Fruit fly (Drosophila melanogaster) whole organism, wandering third instar larva: ENCODE results near the gene UbcE2M.

Experiments used
- Abd-B ChIP-seq: fragments of >200 bp; optimal IDR thresholded peaks from 2 replicates; lab custom pipeline; 2017; ENCODE audit warnings: missing biosample characterization, missing genetic modification characterization
- CG32264 ChIP-seq: fragments of 200-800 bp; sonication (Bioruptor generic); optimal IDR thresholded peaks from 2 replicates; lab custom pipeline; 2016; ENCODE audit warnings: missing biosample characterization, missing genetic modification characterization
- CG9705 ChIP-seq: fragments of 200-800 bp; sonication (Bioruptor generic); optimal IDR thresholded peaks from 2 replicates; lab custom pipeline; 2018; ENCODE audit warnings: missing biosample characterization, mild to moderate bottlenecking, missing genetic modification characterization
- CrebA ChIP-seq: fragments of 200-800 bp; sonication (Bioruptor generic); optimal IDR thresholded peaks from 2 replicates; lab custom pipeline; 2016; ENCODE audit warnings: missing biosample characterization, mild to moderate bottlenecking, missing genetic modification characterization, borderline replicate concordance
- Dfd ChIP-seq: fragments of >200 bp; optimal IDR thresholded peaks from 2 replicates; lab custom pipeline; 2017; ENCODE audit warnings: missing biosample characterization, missing genetic modification characterization
- Dif ChIP-seq: fragments of 200-275, 200-300 bp; sonication (Bioruptor generic); optimal IDR thresholded peaks from 2 replicates; lab custom pipeline; 2018; ENCODE audit warnings: missing biosample characterization, missing genetic modification characterization; ENCODE audit not compliant: partially characterized antibody
- GATAd ChIP-seq: sonication (Bioruptor generic); optimal IDR thresholded peaks from 2 replicates; lab custom pipeline; 2016; ENCODE audit warnings: missing biosample characterization, missing genetic modification characterization
- HLH106 ChIP-seq: fragments of 200-800 bp; optimal IDR thresholded peaks from 3 replicates; lab custom pipeline; 2019; ENCODE audit warnings: missing biosample characterization, mild to moderate bottlenecking, missing genetic modification characterization, moderate library complexity
- Hnf4 ChIP-seq: fragments of 200-800 bp; sonication (Bioruptor generic); optimal IDR thresholded peaks from 2 replicates; lab custom pipeline; 2016; ENCODE audit warnings: missing biosample characterization, mild to moderate bottlenecking, missing genetic modification characterization
- Hr78 ChIP-seq: fragments of >200 bp; optimal IDR thresholded peaks from 2 replicates; lab custom pipeline; 2017; ENCODE audit warnings: missing biosample characterization, missing genetic modification characterization
- Hr83 ChIP-seq: fragments of 200-300 bp; sonication (Bioruptor generic); optimal IDR thresholded peaks from 2 replicates; lab custom pipeline; 2016; ENCODE audit warnings: missing biosample characterization, mild to moderate bottlenecking, missing genetic modification characterization, moderate library complexity; ENCODE audit not compliant: poor library complexity, severe bottlenecking
- Mio ChIP-seq: sonication (Bioruptor generic); optimal IDR thresholded peaks from 2 replicates; lab custom pipeline; 2016; ENCODE audit warnings: missing biosample characterization, missing genetic modification characterization
- Myc ChIP-seq: fragments of >200 bp; optimal IDR thresholded peaks from 2 replicates; lab custom pipeline; 2017
- N ChIP-seq: fragments of >200 bp; optimal IDR thresholded peaks from 2 replicates; lab custom pipeline; 2018; ENCODE audit warnings: missing biosample characterization, missing external identifiers, missing genetic modification characterization
- OdsH ChIP-seq: fragments of 200-800 bp; sonication (Bioruptor generic); optimal IDR thresholded peaks from 2 replicates; lab custom pipeline; 2016; ENCODE audit warnings: missing biosample characterization, mild to moderate bottlenecking, missing genetic modification characterization
- Rel ChIP-seq, 2 experiments: fragments of 200-800 bp; sonication (Bioruptor generic) in 1 of 2; optimal IDR thresholded peaks; 2 replicates in 1 of 2; 3 replicates in 1 of 2; lab custom pipeline; 2016 to 2019; ENCODE audit warnings: mild to moderate bottlenecking in 2 of 2, missing biosample characterization in 2 of 2, missing genetic modification characterization in 2 of 2, moderate library complexity in 1 of 2
- Sp1 ChIP-seq: fragments of 200-800 bp; sonication (Bioruptor generic); optimal IDR thresholded peaks from 3 replicates; lab custom pipeline; 2019; ENCODE audit warnings: missing biosample characterization, mild to moderate bottlenecking, missing genetic modification characterization, moderate library complexity
- br ChIP-seq: fragments of 200-800 bp; sonication (Bioruptor generic); optimal IDR thresholded peaks from 2 replicates; lab custom pipeline; 2016; ENCODE audit warnings: missing biosample characterization, missing genetic modification characterization
- dl ChIP-seq, 2 experiments: fragments of 175-275, 200-275 bp in 1 of 2; fragments of 200-275 bp in 1 of 2; sonication (Bioruptor generic); optimal IDR thresholded peaks; lab custom pipeline; 2018; ENCODE audit warnings: mild to moderate bottlenecking in 2 of 2, missing biosample characterization in 2 of 2, missing genetic modification characterization in 2 of 2, moderate library complexity in 2 of 2; ENCODE audit not compliant: partially characterized antibody in 2 of 2, insufficient read depth in 1 of 2
- dmrt93B ChIP-seq: fragments of 200-800 bp; sonication (Bioruptor generic); optimal IDR thresholded peaks from 2 replicates; lab custom pipeline; 2018; ENCODE audit warnings: missing biosample characterization, mild to moderate bottlenecking, missing genetic modification characterization
- dsf ChIP-seq: sonication (Bioruptor generic); optimal IDR thresholded peaks from 2 replicates; lab custom pipeline; 2016; ENCODE audit warnings: missing biosample characterization, missing genetic modification characterization, borderline replicate concordance
- ey ChIP-seq: fragments of 200-800 bp; sonication (Bioruptor generic); optimal IDR thresholded peaks from 2 replicates; lab custom pipeline; 2016; ENCODE audit warnings: missing biosample characterization, missing genetic modification characterization
- foxo ChIP-seq, 2 experiments: fragments of 200-800 bp; sonication (Bioruptor generic); optimal IDR thresholded peaks; 2 replicates in 1 of 2; 3 replicates in 1 of 2; lab custom pipeline; 2016 to 2017; ENCODE audit warnings: missing biosample characterization in 2 of 2, missing genetic modification characterization in 2 of 2
- h ChIP-seq: fragments of 200-800 bp; sonication (Bioruptor generic); optimal IDR thresholded peaks from 3 replicates; lab custom pipeline; 2016; ENCODE audit warnings: missing biosample characterization, mild to moderate bottlenecking, missing genetic modification characterization
- jim ChIP-seq: fragments of 175-275, 200-325 bp; sonication (Bioruptor generic); optimal IDR thresholded peaks from 2 replicates; lab custom pipeline; 2016; ENCODE audit warnings: missing biosample characterization, mild to moderate bottlenecking, missing genetic modification characterization
- lola ChIP-seq: fragments of >200 bp; optimal IDR thresholded peaks from 2 replicates; lab custom pipeline; 2017; ENCODE audit warnings: missing biosample characterization, missing genetic modification characterization
- pan ChIP-seq: fragments of >200 bp; optimal IDR thresholded peaks from 2 replicates; lab custom pipeline; 2017
- psq ChIP-seq: fragments of 200-800 bp; sonication (Bioruptor generic); optimal IDR thresholded peaks from 3 replicates; lab custom pipeline; 2017; ENCODE audit warnings: missing biosample characterization, mild to moderate bottlenecking, missing genetic modification characterization, moderate library complexity
- rgr ChIP-seq: fragments of 200-800 bp; sonication (Bioruptor generic); optimal IDR thresholded peaks from 3 replicates; lab custom pipeline; 2016; ENCODE audit warnings: missing biosample characterization, mild to moderate bottlenecking, missing genetic modification characterization
- sage ChIP-seq: fragments of 200-800 bp; sonication (Bioruptor generic); optimal IDR thresholded peaks from 2 replicates; lab custom pipeline; 2016; ENCODE audit warnings: missing biosample characterization, mild to moderate bottlenecking, missing genetic modification characterization
- sv ChIP-seq: fragments of 200-800 bp; sonication (Bioruptor generic); optimal IDR thresholded peaks from 3 replicates; lab custom pipeline; 2016; ENCODE audit warnings: missing biosample characterization, missing genetic modification characterization
- tai ChIP-seq: sonication (Bioruptor generic); optimal IDR thresholded peaks from 2 replicates; lab custom pipeline; 2016; ENCODE audit warnings: missing biosample characterization, missing genetic modification characterization
- usp ChIP-seq: fragments of >200 bp; optimal IDR thresholded peaks from 2 replicates; lab custom pipeline; 2017; ENCODE audit warnings: missing biosample characterization, missing genetic modification characterization
- woc ChIP-seq: sonication (Bioruptor generic); optimal IDR thresholded peaks from 2 replicates; lab custom pipeline; 2016; ENCODE audit warnings: missing biosample characterization, mild to moderate bottlenecking, missing genetic modification characterization

Gene UbcE2M

DNA sequence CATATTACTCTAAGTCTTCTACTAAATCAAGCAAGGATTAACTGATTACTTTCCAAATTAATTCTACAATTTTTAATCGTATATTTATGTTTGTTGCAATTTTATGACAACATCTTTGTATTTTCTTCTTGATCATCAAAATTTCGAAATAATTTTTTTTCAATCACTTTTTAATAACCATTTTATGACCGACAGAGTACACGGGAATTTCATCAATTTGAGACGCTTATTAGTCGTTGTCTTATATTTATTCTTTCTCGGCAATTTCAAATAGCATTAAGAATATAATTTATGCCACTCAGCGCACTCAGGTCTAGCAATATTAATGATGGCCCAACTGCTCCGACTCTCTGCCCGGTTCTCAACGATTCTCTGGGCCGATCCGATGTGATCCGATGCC lies 17.2 kb upstream of the UbcE2M start, which contains the start of gene CG8012:
CG8012 (plus strand) TSS at position 301 of the 400 bp plus-strand sequence.
- no peak for TF ChIP-seq Hr83 (GFP tag; lab: Kevin White, UChicago)
- no peak for TF ChIP-seq psq (GFP tag; lab: Kevin White, UChicago)
- no peak for TF ChIP-seq Rel (GFP tag; optimal IDR thresholded peaks at IDR 0.05; lab: Kevin White, UChicago)
- no peak for TF ChIP-seq Rel (tag; optimal IDR thresholded peaks at IDR 0.05; lab: Kevin White, UChicago)
- no peak for TF ChIP-seq N
- no peak for TF ChIP-seq HLH106 (tag; lab: Kevin White, UChicago)
- no peak for TF ChIP-seq tai (GFP tag; lab: Kevin White, UChicago)
- no peak for TF ChIP-seq Sp1
- TF ChIP-seq Hnf4 (GFP tag; lab: Kevin White, UChicago), result no peak
- no peak for TF ChIP-seq CG32264 (GFP tag; lab: Kevin White, UChicago)
- TF ChIP-seq lola, result no peak
- no peak for TF ChIP-seq woc (GFP tag; lab: Kevin White, UChicago)
- TF ChIP-seq jim (GFP tag; lab: Kevin White, UChicago), result no peak
- TF ChIP-seq dsf (GFP tag; lab: Kevin White, UChicago), result no peak
- TF ChIP-seq dmrt93B (GFP tag; lab: Kevin White, UChicago), result no peak
- no peak for TF ChIP-seq Abd-B (GFP tag; lab: Kevin White, UChicago)
- no peak for TF ChIP-seq CG9705 (GFP tag; lab: Kevin White, UChicago)
- TF ChIP-seq br (GFP tag; lab: Kevin White, UChicago), result no peak
- TF ChIP-seq Dif, result no peak

DNA sequence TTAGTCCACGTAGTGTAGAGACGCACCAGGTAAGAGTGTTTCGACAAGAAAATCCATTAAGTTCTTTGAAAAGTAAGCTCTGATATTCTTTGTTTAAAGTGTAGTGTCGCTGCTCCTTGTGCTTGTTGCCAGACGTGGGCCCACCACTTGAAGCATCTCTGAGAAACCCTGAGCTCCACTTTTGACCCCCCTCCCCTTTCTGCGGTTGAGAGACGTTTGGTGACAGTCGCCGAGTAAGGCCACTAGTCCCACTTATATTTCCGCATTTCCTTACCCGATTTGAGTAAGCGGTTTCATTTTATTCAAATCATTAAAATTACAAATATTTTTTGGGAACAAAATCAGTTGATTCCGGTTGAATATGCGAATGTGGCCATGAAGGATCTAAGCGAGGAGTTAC lies 13.8 kb upstream of the UbcE2M start, which contains the start of gene CG8006:
CG8006 (plus strand) TSS at position 301 of the 400 bp plus-strand sequence.
- no peak for TF ChIP-seq tai (GFP tag; lab: Kevin White, UChicago)
- no peak for TF ChIP-seq Dif
- no peak for TF ChIP-seq GATAd (GFP tag; lab: Kevin White, UChicago)
- no peak for TF ChIP-seq Hnf4 (GFP tag; lab: Kevin White, UChicago)
- TF ChIP-seq lola, result no peak
- no peak for TF ChIP-seq dsf (GFP tag; lab: Kevin White, UChicago)
- TF ChIP-seq h, result no peak
- no peak for TF ChIP-seq rgr (GFP tag; lab: Kevin White, UChicago)
- no peak for TF ChIP-seq sv (GFP tag; lab: Kevin White, UChicago)
- no peak for TF ChIP-seq ey (GFP tag; lab: Kevin White, UChicago)
- no peak for TF ChIP-seq OdsH (GFP tag; lab: Kevin White, UChicago)
- no peak for TF ChIP-seq usp (GFP tag; lab: Kevin White, UChicago)
- TF ChIP-seq foxo (GFP tag; optimal IDR thresholded peaks at IDR 0.05; lab: Kevin White, UChicago), result no peak
- no peak for TF ChIP-seq pan
- TF ChIP-seq CG9705 (GFP tag; lab: Kevin White, UChicago), result no peak
- no peak for TF ChIP-seq woc (GFP tag; lab: Kevin White, UChicago)
- no peak for TF ChIP-seq Myc (lab: Kevin White, UChicago)

DNA sequence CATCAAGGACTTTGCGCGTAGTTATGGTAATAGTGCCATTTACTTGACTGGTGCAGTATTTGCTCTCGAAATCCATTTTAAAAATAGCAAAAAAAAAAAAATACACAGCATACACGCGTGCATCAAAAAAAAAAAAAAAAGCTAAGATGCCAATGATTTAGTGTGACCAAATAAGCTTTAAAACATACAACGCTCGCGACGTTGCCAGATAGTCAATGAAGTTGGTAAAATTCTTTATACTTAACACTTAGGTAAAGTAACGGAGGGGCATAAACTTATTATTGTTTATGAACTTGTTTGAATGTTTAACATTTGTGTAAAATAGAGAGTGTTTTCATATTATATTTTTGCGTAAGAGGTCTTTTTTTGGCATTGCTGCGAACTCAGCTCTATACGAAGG lies 12.8 kb upstream of the UbcE2M start, which contains the start of gene tut:
tut (minus strand) TSS at position 148 of the 400 bp plus-strand sequence.
- no peak for TF ChIP-seq tai (GFP tag; lab: Kevin White, UChicago)
- no peak for TF ChIP-seq Myc (lab: Kevin White, UChicago)
- TF ChIP-seq OdsH (GFP tag; lab: Kevin White, UChicago), result no peak
- TF ChIP-seq GATAd (GFP tag; lab: Kevin White, UChicago), result no peak
- TF ChIP-seq h, result no peak
- no peak for TF ChIP-seq lola
- no peak for TF ChIP-seq Rel (GFP tag; optimal IDR thresholded peaks at IDR 0.05; lab: Kevin White, UChicago)
- no peak for TF ChIP-seq Rel (tag; optimal IDR thresholded peaks at IDR 0.05; lab: Kevin White, UChicago)
- TF ChIP-seq Mio (GFP tag; lab: Kevin White, UChicago), result no peak

DNA sequence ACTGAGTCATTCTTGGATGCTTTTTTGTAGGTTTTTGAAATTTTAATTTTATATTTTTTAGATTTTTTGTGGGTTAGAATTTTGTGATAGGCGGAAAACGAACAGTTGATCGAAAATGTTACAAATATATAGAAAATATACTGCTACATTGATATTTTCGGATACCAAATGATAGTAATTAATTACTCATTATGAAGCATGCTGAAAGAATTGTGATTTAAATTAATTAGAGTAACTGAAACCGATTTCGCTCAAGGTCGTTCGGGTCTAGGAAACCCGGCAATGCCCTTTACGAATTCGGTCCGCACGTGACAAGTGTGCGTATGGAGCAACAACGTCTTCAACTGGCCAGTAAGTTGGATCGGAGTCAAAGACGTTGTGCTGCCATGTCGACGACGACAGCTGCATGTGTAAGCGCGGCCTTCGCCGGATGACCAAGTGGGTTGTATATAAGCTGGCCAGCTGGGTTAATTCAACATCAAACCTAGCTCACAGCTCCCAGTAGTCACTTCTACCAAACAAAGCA lies 4.6 kb upstream of the UbcE2M start, which contains the start of the genes CG7366 and CG13679:
CG7366 (minus strand) TSS at position 101 of the 526 bp plus-strand sequence.
CG13679 (plus strand) TSS at position 476 of the 526 bp plus-strand sequence.
- TF ChIP-seq HLH106 (tag; lab: Kevin White, UChicago) (no peak), rgr (GFP tag; lab: Kevin White, UChicago) (no peak), Hr78 (GFP tag; lab: Kevin White, UChicago) (no peak), dl (GFP tag; optimal IDR thresholded peaks at IDR 0.05; lab: Kevin White, UChicago; ENCODE audit: insufficient read depth in 1 of 2, partially characterized antibody in 2 of 2) (no peak), pan (no peak), lola (no peak), ey (GFP tag; lab: Kevin White, UChicago) (no peak), OdsH (GFP tag; lab: Kevin White, UChicago) (no peak), tai (GFP tag; lab: Kevin White, UChicago) (no peak), Dif (no peak), Sp1 (no peak), sage (GFP tag; lab: Kevin White, UChicago) (no peak), CG9705 (GFP tag; lab: Kevin White, UChicago) (no peak), CrebA (GFP tag; lab: Kevin White, UChicago) (no peak), Dfd (GFP tag; lab: Kevin White, UChicago) (no peak)
- TF ChIP-seq, all 38 proteins: peak for 0
